Fruit fly (Drosophila melanogaster) whole organism, prepupa: ENCODE measurements around the gene Exn.

Source experiments
- CG10669 ChIP-seq: fragments of 200-800 bp; sonication (Bioruptor generic); optimal IDR thresholded peaks from 3 replicates; lab custom pipeline; 2018; ENCODE audit warnings: missing biosample characterization, mild to moderate bottlenecking, missing genetic modification characterization, moderate library complexity
- CG11294 ChIP-seq: fragments of 200-800 bp; sonication (Bioruptor generic); IDR thresholded peaks from 2 replicates; pipeline ENCODE4 v1.3.6; 2022; ENCODE audit warnings: missing biosample characterization, missing genetic modification characterization
- CG11902 ChIP-seq: fragments of 200-800 bp; sonication (Bioruptor generic); optimal IDR thresholded peaks from 3 replicates; lab custom pipeline; 2016; ENCODE audit warnings: missing biosample characterization, missing genetic modification characterization
- CG15336 ChIP-seq: fragments of 200-800 bp; sonication (Bioruptor generic); IDR thresholded peaks from 2 replicates; pipeline ENCODE4 v1.3.6; 2022; ENCODE audit warnings: missing biosample characterization, missing genetic modification characterization
- CG1621 ChIP-seq: fragments of 200-800 bp; sonication (Bioruptor generic); optimal IDR thresholded peaks from 3 replicates; lab custom pipeline; 2018; ENCODE audit warnings: missing biosample characterization, mild to moderate bottlenecking, missing genetic modification characterization
- CG16779 ChIP-seq: fragments of 200-800 bp; sonication (Bioruptor generic); optimal IDR thresholded peaks from 3 replicates; lab custom pipeline; 2017; ENCODE audit warnings: missing biosample characterization, mild to moderate bottlenecking, missing genetic modification characterization
- CG3032 ChIP-seq: fragments of 200-800 bp; optimal IDR thresholded peaks from 2 replicates; lab custom pipeline; 2019; ENCODE audit warnings: missing biosample characterization, mild to moderate bottlenecking, missing genetic modification characterization, moderate library complexity
- CG31627 ChIP-seq: fragments of 200-800 bp; sonication (Bioruptor generic); optimal IDR thresholded peaks from 3 replicates; lab custom pipeline; 2016; ENCODE audit warnings: missing biosample characterization, missing genetic modification characterization
- CG3919 ChIP-seq: fragments of 200-800 bp; sonication (Bioruptor generic); optimal IDR thresholded peaks from 3 replicates; lab custom pipeline; 2016; ENCODE audit warnings: missing biosample characterization, missing genetic modification characterization
- CG4318 ChIP-seq: fragments of 200-800 bp; sonication (Bioruptor generic); optimal IDR thresholded peaks from 3 replicates; lab custom pipeline; 2017; ENCODE audit warnings: missing biosample characterization, mild to moderate bottlenecking, missing genetic modification characterization
- CG6163 ChIP-seq: fragments of 200-800 bp; sonication (Bioruptor generic); IDR thresholded peaks from 3 replicates; pipeline ENCODE4 v1.3.6; 2022; ENCODE audit warnings: missing biosample characterization, missing genetic modification characterization
- CG6792 ChIP-seq: fragments of 200-800 bp; sonication (Bioruptor generic); optimal IDR thresholded peaks from 3 replicates; lab custom pipeline; 2016; ENCODE audit warnings: missing biosample characterization, missing genetic modification characterization
- CG6854 ChIP-seq: fragments of 200-800 bp; sonication (Bioruptor generic); optimal IDR thresholded peaks from 2 replicates; lab custom pipeline; 2017; ENCODE audit warnings: missing biosample characterization, mild to moderate bottlenecking, missing genetic modification characterization
- CG8319 ChIP-seq: fragments of 200-800 bp; sonication (Bioruptor generic); optimal IDR thresholded peaks from 3 replicates; lab custom pipeline; 2016; ENCODE audit warnings: missing biosample characterization, missing genetic modification characterization
- CG8632 ChIP-seq: fragments of 200-800 bp; sonication (Bioruptor generic); optimal IDR thresholded peaks from 3 replicates; lab custom pipeline; 2016; ENCODE audit warnings: missing biosample characterization, missing genetic modification characterization
- Eip75B ChIP-seq: fragments of 200-800 bp; sonication (Bioruptor generic); optimal IDR thresholded peaks from 3 replicates; lab custom pipeline; 2016; ENCODE audit warnings: missing biosample characterization, missing genetic modification characterization
- Eip78C ChIP-seq: fragments of 200-800 bp; sonication (Bioruptor generic); peaks from one replicate; lab custom pipeline; 2016; ENCODE audit warnings: missing biosample characterization, missing genetic modification characterization
- Eip93F ChIP-seq: fragments of 200-800 bp; sonication (Bioruptor generic); optimal IDR thresholded peaks from 2 replicates; lab custom pipeline; 2016; ENCODE audit warnings: missing biosample characterization, mild to moderate bottlenecking, missing genetic modification characterization
- Ets21C ChIP-seq: fragments of 200-800 bp; sonication (Bioruptor generic); optimal IDR thresholded peaks from 3 replicates; lab custom pipeline; 2016; ENCODE audit warnings: missing biosample characterization, missing genetic modification characterization
- Ets96B ChIP-seq: fragments of 200-800 bp; optimal IDR thresholded peaks from 2 replicates; lab custom pipeline; 2019; ENCODE audit warnings: missing biosample characterization, mild to moderate bottlenecking, missing genetic modification characterization, moderate library complexity
- Gug ChIP-seq: fragments of 200-800 bp; sonication (Bioruptor generic); IDR thresholded peaks from 2 replicates; pipeline ENCODE4 v1.3.6; 2022; ENCODE audit warnings: missing biosample characterization, missing genetic modification characterization
- Hr38 ChIP-seq: sonication (Bioruptor generic); optimal IDR thresholded peaks from 2 replicates; lab custom pipeline; 2016; ENCODE audit warnings: missing biosample characterization, missing genetic modification characterization
- Hr39 ChIP-seq: fragments of 200-800 bp; sonication (Bioruptor generic); optimal IDR thresholded peaks from 2 replicates; lab custom pipeline; 2016; ENCODE audit warnings: missing biosample characterization, missing genetic modification characterization
- Hr4 ChIP-seq: fragments of 200-800 bp; sonication (Bioruptor generic); optimal IDR thresholded peaks from 3 replicates; lab custom pipeline; 2016; ENCODE audit warnings: missing biosample characterization, missing genetic modification characterization
- Lpt ChIP-seq: fragments of 200-800 bp; sonication (Bioruptor generic); optimal IDR thresholded peaks from 3 replicates; lab custom pipeline; 2016; ENCODE audit warnings: missing biosample characterization, missing genetic modification characterization
- OdsH ChIP-seq: fragments of 200-800 bp; sonication (Bioruptor generic); optimal IDR thresholded peaks from 3 replicates; lab custom pipeline; 2016; ENCODE audit warnings: missing biosample characterization, missing genetic modification characterization
- Sox102F ChIP-seq: fragments of 200-800 bp; sonication (Bioruptor generic); optimal IDR thresholded peaks from 2 replicates; lab custom pipeline; 2016; ENCODE audit warnings: missing biosample characterization, mild to moderate bottlenecking, missing genetic modification characterization
- acj6 ChIP-seq: fragments of 200-800 bp; sonication (Bioruptor generic); optimal IDR thresholded peaks from 3 replicates; lab custom pipeline; 2016; ENCODE audit warnings: missing biosample characterization, missing genetic modification characterization
- cyc ChIP-seq: fragments of 200-800 bp; sonication (Bioruptor generic); optimal IDR thresholded peaks from 3 replicates; lab custom pipeline; 2016; ENCODE audit warnings: missing biosample characterization, missing genetic modification characterization
- dac ChIP-seq: fragments of 200-800 bp; sonication (Bioruptor generic); optimal IDR thresholded peaks from 2 replicates; lab custom pipeline; 2017; ENCODE audit warnings: missing biosample characterization, mild to moderate bottlenecking, missing genetic modification characterization
- dsx ChIP-seq: fragments of 200-800 bp; optimal IDR thresholded peaks from 3 replicates; lab custom pipeline; 2019; ENCODE audit warnings: missing biosample characterization, mild to moderate bottlenecking, missing genetic modification characterization, moderate library complexity; ENCODE audit not compliant: poor library complexity, severe bottlenecking
- eg ChIP-seq: fragments of 200-800 bp; sonication (Bioruptor generic); IDR thresholded peaks from 3 replicates; pipeline ENCODE4 v1.3.6; 2022; ENCODE audit warnings: missing biosample characterization, missing genetic modification characterization
- esn ChIP-seq: fragments of 200-800 bp; sonication (Bioruptor generic); optimal IDR thresholded peaks from 2 replicates; lab custom pipeline; 2016; ENCODE audit warnings: missing biosample characterization, mild to moderate bottlenecking, missing genetic modification characterization, moderate library complexity
- fd85E ChIP-seq: fragments of 200-800 bp; sonication (Bioruptor generic); optimal IDR thresholded peaks from 3 replicates; lab custom pipeline; 2016; ENCODE audit warnings: missing biosample characterization, missing genetic modification characterization
- fkh ChIP-seq: fragments of 200-800 bp; sonication (Bioruptor generic); optimal IDR thresholded peaks from 3 replicates; lab custom pipeline; 2017; ENCODE audit warnings: missing biosample characterization, mild to moderate bottlenecking, missing genetic modification characterization, moderate library complexity
- net ChIP-seq: fragments of 200-800 bp; sonication (Bioruptor generic); optimal IDR thresholded peaks from 3 replicates; lab custom pipeline; 2016; ENCODE audit warnings: missing biosample characterization, missing genetic modification characterization
- salr ChIP-seq, 2 experiments: fragments of 200-800 bp; sonication (Bioruptor generic); optimal IDR thresholded peaks; 3 replicates each; lab custom pipeline; 2016 to 2018; ENCODE audit warnings: missing biosample characterization in 2 of 2, missing genetic modification characterization in 2 of 2, mild to moderate bottlenecking in 1 of 2
- spab ChIP-seq: fragments of 200-800 bp; sonication (Bioruptor generic); optimal IDR thresholded peaks from 2 replicates; lab custom pipeline; 2017; ENCODE audit warnings: missing biosample characterization, mild to moderate bottlenecking, missing genetic modification characterization, missing genetic modification reagents
- ss ChIP-seq, 2 experiments: fragments of 200-800 bp; sonication (Bioruptor generic); optimal IDR thresholded peaks; 2 replicates in 1 of 2; 3 replicates in 1 of 2; lab custom pipeline; 2017 to 2018; ENCODE audit warnings: mild to moderate bottlenecking in 2 of 2, missing biosample characterization in 2 of 2, missing genetic modification characterization in 2 of 2, moderate library complexity in 1 of 2
- svp ChIP-seq: fragments of 200-800 bp; sonication (Bioruptor generic); peaks from one replicate; lab custom pipeline; 2016; ENCODE audit warnings: missing biosample characterization, missing genetic modification characterization
- vri ChIP-seq: fragments of 200-800 bp; sonication (Bioruptor generic); optimal IDR thresholded peaks from 3 replicates; lab custom pipeline; 2016; ENCODE audit warnings: missing biosample characterization, mild to moderate bottlenecking, missing genetic modification characterization

The Exn gene

DNA sequence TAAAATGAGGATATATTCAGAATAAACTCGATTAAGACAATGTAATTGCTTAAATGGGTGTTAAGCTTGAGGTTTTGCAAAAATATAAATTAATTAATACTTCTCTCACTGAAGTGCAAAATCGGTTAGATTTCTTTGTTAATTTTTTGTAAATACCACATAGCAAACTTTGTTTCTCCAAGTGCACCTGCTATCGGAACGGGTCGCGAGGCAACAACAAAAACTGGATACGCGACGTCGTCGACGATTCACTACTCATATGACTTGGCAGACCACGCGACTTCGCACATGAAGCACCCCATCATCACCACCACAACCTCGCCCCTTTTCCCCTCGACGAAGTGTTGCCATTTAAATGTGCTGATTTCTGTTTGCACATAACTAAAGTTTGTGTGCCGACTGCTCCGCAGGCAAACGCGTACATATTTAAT is 37.2 kb downstream of the Exn start (continued):
- TF ChIP-seq dac (GFP tag; lab: Kevin White, UChicago) (no peak), salr (GFP tag; optimal IDR thresholded peaks at IDR 0.05; lab: Kevin White, UChicago) (peak; percentile 5 to 20), Eip78C (GFP tag; lab: Kevin White, UChicago) (peak; percentile 88), CG11902 (peak; percentile 47), CG31627 (GFP tag; lab: Kevin White, UChicago) (peak; percentile 30), CG11294 (GFP tag; lab: Robert Waterston, UW) (peak; percentile 36; the same call in 1 of the 2 replicates), CG8319 (GFP tag; lab: Kevin White, UChicago) (peak; percentile 29), Hr39 (GFP tag; lab: Kevin White, UChicago) (peak; percentile 48)

DNA sequence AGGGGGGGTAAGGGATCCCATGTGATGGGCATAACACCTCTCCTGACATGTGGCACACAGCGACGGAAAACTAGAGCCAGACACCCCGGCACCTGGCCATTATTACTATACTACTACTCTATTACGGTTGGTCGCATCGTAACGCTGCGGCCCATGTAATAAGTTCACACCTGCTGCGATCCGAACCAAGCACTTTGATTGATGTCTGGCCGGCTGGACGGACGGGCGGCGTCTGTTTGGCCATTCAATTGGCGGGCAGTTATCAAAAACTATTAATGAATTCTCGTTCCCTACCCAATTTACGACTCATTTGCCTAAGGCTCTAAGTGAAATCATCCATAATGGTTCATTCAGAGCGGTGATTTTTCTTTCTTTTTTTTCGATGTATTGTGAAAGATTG is 37.7 kb downstream of the Exn start:
- peak; percentile 58 for TF ChIP-seq fkh (GFP tag; lab: Kevin White, UChicago)
- TF ChIP-seq CG6792, result no peak

DNA sequence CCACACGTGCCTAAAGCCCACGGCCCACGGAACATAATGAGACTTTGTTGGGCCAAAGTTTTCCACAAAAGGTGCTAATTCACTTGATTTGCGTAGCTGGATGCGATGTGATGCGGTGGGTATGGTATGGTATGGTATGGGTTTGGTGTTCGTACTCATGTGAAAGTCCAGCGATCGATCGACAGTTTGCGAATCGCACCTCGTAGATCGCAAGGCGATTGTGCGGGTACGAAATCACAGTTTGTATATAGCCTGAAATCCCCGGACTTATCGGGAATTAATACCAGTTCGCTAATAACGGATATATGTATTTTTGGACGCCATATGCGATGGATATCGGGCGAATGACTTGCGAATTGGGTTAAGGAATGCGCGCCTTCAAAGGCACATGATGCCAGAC is 38.1 kb downstream of the Exn start:
- no peak for TF ChIP-seq net (GFP tag; lab: Kevin White, UChicago)
- no peak for TF ChIP-seq svp (GFP tag; lab: Kevin White, UChicago)
- no peak for TF ChIP-seq CG11902
- no peak for TF ChIP-seq cyc (GFP tag; lab: Kevin White, UChicago)
- no peak for TF ChIP-seq Ets21C (GFP tag; lab: Kevin White, UChicago)
- no peak for TF ChIP-seq CG31627 (GFP tag; lab: Kevin White, UChicago)
- no peak for TF ChIP-seq Ets96B
- no peak for TF ChIP-seq spab (GFP tag; lab: Kevin White, UChicago)
- TF ChIP-seq Hr38 (GFP tag; lab: Kevin White, UChicago), result no peak

DNA sequence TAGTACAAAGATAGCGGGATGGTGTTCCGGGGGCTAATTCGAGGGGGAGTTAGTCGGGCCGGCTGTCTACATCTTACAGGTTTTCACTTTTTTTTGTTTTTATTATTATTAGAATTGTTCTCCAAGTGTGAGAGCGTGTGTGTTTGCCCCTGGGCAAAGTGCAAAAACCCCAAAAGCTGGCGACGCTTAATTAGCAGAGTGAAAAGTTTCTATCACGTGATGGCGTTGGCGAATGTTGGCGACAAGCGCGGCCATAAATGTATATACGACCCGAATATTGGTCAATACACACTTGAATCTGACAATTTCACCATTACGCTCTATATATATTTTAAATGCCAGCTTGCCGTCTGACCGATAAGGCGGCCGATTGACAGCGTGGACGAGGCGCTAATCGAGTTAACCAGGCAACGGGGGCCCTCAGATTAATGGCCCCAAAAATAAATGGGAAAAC is 39.1 kb downstream of the Exn start:
- TF ChIP-seq OdsH, result no peak
- TF ChIP-seq Eip78C (GFP tag; lab: Kevin White, UChicago), result peak; percentile 39
- no peak for TF ChIP-seq fd85E (GFP tag; lab: Kevin White, UChicago)
- TF ChIP-seq Eip93F, result peak; percentile 65
- TF ChIP-seq vri, result peak; percentile 74
- peak; percentile 41 for TF ChIP-seq fkh (GFP tag; lab: Kevin White, UChicago)
- no peak for TF ChIP-seq CG4318
- 0 out of 3 replicates have a peak, but pooled peaks have one; percentile 21 for TF ChIP-seq CG6163 (GFP tag; lab: Robert Waterston, UW)
- peak; percentile 42 for TF ChIP-seq svp (GFP tag; lab: Kevin White, UChicago)

DNA sequence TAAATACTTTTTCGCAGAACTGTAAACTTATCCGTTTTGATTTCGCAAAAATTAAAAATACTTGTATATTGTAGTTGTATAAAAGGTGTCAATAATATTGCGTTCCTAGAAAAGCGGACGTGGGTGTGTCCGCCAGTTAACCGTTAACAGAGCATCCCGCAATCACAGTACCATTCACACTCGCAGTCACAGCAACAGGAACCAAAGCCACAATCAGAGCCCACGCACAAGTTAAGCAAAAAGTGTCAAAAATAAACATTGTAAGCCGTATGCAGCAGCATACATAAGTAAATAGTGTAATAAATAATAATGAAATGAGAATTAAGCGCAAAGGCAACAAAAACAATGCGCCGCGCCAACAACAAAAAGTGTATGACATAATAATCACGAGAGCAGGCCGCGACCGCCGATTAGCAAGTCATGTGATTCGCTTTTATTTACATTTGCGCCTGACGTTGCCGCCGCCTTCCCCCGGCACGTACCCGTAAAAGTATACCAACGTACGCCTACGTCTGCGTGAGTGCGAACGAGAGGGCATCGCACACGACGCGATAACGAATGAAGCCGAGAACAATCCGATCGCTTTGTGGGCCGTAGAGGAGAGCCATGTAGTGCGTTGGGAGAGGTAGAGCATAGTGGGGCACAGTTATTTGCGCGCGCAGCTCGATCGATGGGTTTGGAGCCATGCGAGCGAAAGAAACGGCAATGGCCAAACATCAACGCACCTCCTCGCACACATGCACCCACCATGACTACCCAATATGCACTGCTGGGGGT is 40.1 kb downstream of the Exn start:
- TF ChIP-seq CG16779 (tag; lab: Kevin White, UChicago) (peak; percentile 29), esn (GFP tag; lab: Kevin White, UChicago) (peak; percentile 47), Lpt (GFP tag; lab: Kevin White, UChicago) (peak; percentile 50), dsx (peak; percentile 41), Eip75B (GFP tag; lab: Kevin White, UChicago) (peak; percentile 56), Hr39 (GFP tag; lab: Kevin White, UChicago) (peak; percentile 63), CG6163 (GFP tag; lab: Robert Waterston, UW) (peak; percentile 35), CG1621 (peak; percentile 67), CG3032 (tag; lab: Kevin White, UChicago) (no peak), fkh (GFP tag; lab: Kevin White, UChicago) (peak; percentile 99), CG31627 (GFP tag; lab: Kevin White, UChicago) (peak; percentile 46), CG6854 (peak; percentile 43), Gug (GFP tag; lab: Robert Waterston, UW) (peak; percentile 46), CG3919 (GFP tag; lab: Kevin White, UChicago) (peak; percentile 1), CG10669 (GFP tag; lab: Kevin White, UChicago) (peak; percentile 34), Hr4 (GFP tag; lab: Kevin White, UChicago) (peak; percentile 42), Sox102F (GFP tag; lab: Kevin White, UChicago) (peak; percentile 6), fd85E (GFP tag; lab: Kevin White, UChicago) (no peak), CG6792 (peak; percentile 22), OdsH (peak; percentile 56), CG8632 (GFP tag; lab: Kevin White, UChicago) (peak; percentile 38), Eip78C (GFP tag; lab: Kevin White, UChicago) (peak; percentile 70), acj6 (GFP tag; lab: Kevin White, UChicago) (peak; percentile 29), CG15336 (GFP tag; lab: Robert Waterston, UW) (no peak), eg (GFP tag; lab: Robert Waterston, UW) (peak; percentile 29), Ets21C (GFP tag; lab: Kevin White, UChicago) (no peak), ss (GFP tag; optimal IDR thresholded peaks at IDR 0.05; lab: Kevin White, UChicago) (peak; percentile 54 to 62), CG11902 (peak; percentile 12)
